Fruit fly (Drosophila melanogaster) whole organism, adult: ENCODE data around the gene ATPsynGL.

Experiments used
- CG11617 ChIP-seq: fragments of 200-800 bp; sonication (Bioruptor generic); optimal IDR thresholded peaks from 2 replicates; lab custom pipeline; 2017; ENCODE audit warnings: mild to moderate bottlenecking, missing biosample characterization, missing genetic modification reagents, missing genetic modification characterization
- CG12768 ChIP-seq: fragments of 200-800 bp; sonication (Bioruptor generic); optimal IDR thresholded peaks from 2 replicates; lab custom pipeline; 2017; ENCODE audit warnings: missing biosample characterization, missing genetic modification characterization, mild to moderate bottlenecking, moderate library complexity, missing genetic modification reagents
- CG14711 ChIP-seq: fragments of 200-800 bp; sonication (Bioruptor generic); optimal IDR thresholded peaks from 2 replicates; lab custom pipeline; 2018; ENCODE audit warnings: missing biosample characterization, mild to moderate bottlenecking, missing genetic modification characterization, moderate library complexity
- CG1620 ChIP-seq: fragments of 200-800 bp; sonication (Bioruptor generic); optimal IDR thresholded peaks from 2 replicates; lab custom pipeline; 2016; ENCODE audit warnings: missing biosample characterization, missing genetic modification characterization
- CG33017 ChIP-seq: fragments of 200-800 bp; sonication (Bioruptor generic); optimal IDR thresholded peaks from 2 replicates; lab custom pipeline; 2018; ENCODE audit warnings: missing biosample characterization, mild to moderate bottlenecking, missing genetic modification characterization, moderate library complexity
- CG5204 ChIP-seq: fragments of 200-800 bp; sonication (Bioruptor generic); optimal IDR thresholded peaks from 2 replicates; lab custom pipeline; 2016; ENCODE audit warnings: missing biosample characterization, missing genetic modification characterization
- CG7045 ChIP-seq: fragments of 200-800 bp; sonication (Bioruptor generic); optimal IDR thresholded peaks from 2 replicates; lab custom pipeline; 2017; ENCODE audit warnings: missing biosample characterization, mild to moderate bottlenecking, missing genetic modification characterization
- CG7101 ChIP-seq: fragments of 200-800 bp; sonication (Bioruptor generic); optimal IDR thresholded peaks from 2 replicates; lab custom pipeline; 2018; ENCODE audit warnings: missing biosample characterization, mild to moderate bottlenecking, missing genetic modification characterization, moderate library complexity
- Clk ChIP-seq: fragments of 200-800 bp; sonication (Bioruptor generic); optimal IDR thresholded peaks from 2 replicates; lab custom pipeline; 2017; ENCODE audit warnings: missing biosample characterization, missing genetic modification characterization
- Crg-1 ChIP-seq: fragments of 200-800 bp; sonication (Bioruptor generic); optimal IDR thresholded peaks from 2 replicates; lab custom pipeline; 2016; ENCODE audit warnings: missing biosample characterization, missing genetic modification characterization
- Hr96 ChIP-seq: fragments of 200-800 bp; sonication (Bioruptor generic); optimal IDR thresholded peaks from 2 replicates; lab custom pipeline; 2016; ENCODE audit warnings: missing biosample characterization, missing genetic modification characterization
- Mnt ChIP-seq: fragments of 200-800 bp; sonication (Bioruptor generic); optimal IDR thresholded peaks from 2 replicates; lab custom pipeline; 2016; ENCODE audit warnings: missing biosample characterization, mild to moderate bottlenecking, missing genetic modification characterization
- bab1 ChIP-seq: fragments of 200-800 bp; sonication (Bioruptor generic); optimal IDR thresholded peaks from 3 replicates; lab custom pipeline; 2019; ENCODE audit warnings: missing biosample characterization, mild to moderate bottlenecking, missing genetic modification characterization, moderate library complexity
- cic ChIP-seq: fragments of 200-800 bp; sonication (Bioruptor generic); optimal IDR thresholded peaks from 2 replicates; lab custom pipeline; 2017; ENCODE audit warnings: missing biosample characterization, mild to moderate bottlenecking, missing genetic modification characterization, moderate library complexity
- cnc ChIP-seq, 2 experiments: fragments of >200 bp; optimal IDR thresholded peaks; 2 replicates each; lab custom pipeline; 2017
- kay ChIP-seq: fragments of 200-800 bp; sonication (Bioruptor generic); peaks from one replicate; lab custom pipeline; 2016; ENCODE audit warnings: missing biosample characterization, missing genetic modification characterization, borderline replicate concordance
- ovo ChIP-seq: fragments of 200-800 bp; sonication (Bioruptor generic); optimal IDR thresholded peaks from 2 replicates; lab custom pipeline; 2016; ENCODE audit warnings: missing biosample characterization, missing genetic modification characterization
- pad ChIP-seq: fragments of 200-800 bp; sonication (Bioruptor generic); optimal IDR thresholded peaks from 3 replicates; lab custom pipeline; 2017; ENCODE audit warnings: missing biosample characterization, missing genetic modification characterization, mild to moderate bottlenecking, moderate library complexity, missing genetic modification reagents
- tj ChIP-seq: fragments of 200-800 bp; sonication (Bioruptor generic); optimal IDR thresholded peaks from 3 replicates; lab custom pipeline; 2017; ENCODE audit warnings: missing biosample characterization, mild to moderate bottlenecking, missing genetic modification characterization, moderate library complexity
- toe ChIP-seq: fragments of 200-800 bp; sonication (Bioruptor generic); optimal IDR thresholded peaks from 2 replicates; lab custom pipeline; 2016; ENCODE audit warnings: missing biosample characterization, missing genetic modification characterization

ATPsynGL gene

DNA sequence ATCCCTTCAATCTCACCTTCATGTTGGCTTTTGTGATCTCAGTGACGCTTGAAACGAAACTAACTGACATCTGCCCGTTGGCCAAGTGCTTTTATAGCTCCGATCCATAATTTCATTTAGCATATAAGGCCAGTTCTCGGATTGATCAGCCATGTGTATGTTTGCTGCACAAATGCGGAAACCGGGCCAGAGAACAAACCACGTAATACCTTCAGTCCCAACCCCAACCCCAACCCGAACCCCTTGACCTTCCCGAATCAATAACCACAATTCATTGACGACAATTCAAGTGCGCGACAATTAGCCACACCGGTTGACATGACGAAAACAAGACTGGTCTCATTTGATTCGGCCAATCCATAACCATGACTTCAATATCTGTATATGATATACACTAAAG is 6.0 kb downstream of the ATPsynGL start, which contains the start of gene CG7203:
Gene CG7203 (minus strand): TSS at position 101 of the 400 bp plus-strand sequence.
- TF ChIP-seq pad (GFP tag; lab: Kevin White, UChicago) (no peak), CG5204 (no peak), kay (GFP tag; lab: Kevin White, UChicago) (no peak), CG12768 (GFP tag; lab: Kevin White, UChicago) (no peak), CG7101 (tag; lab: Kevin White, UChicago) (no peak), bab1 (GFP tag; lab: Kevin White, UChicago) (no peak), ovo (no peak), CG1620 (GFP tag; lab: Kevin White, UChicago) (no peak), CG33017 (tag; lab: Kevin White, UChicago) (no peak), toe (GFP tag; lab: Kevin White, UChicago) (no peak), CG11617 (GFP tag; lab: Kevin White, UChicago) (no peak), Clk (GFP tag; lab: Kevin White, UChicago) (no peak), Crg-1 (GFP tag; lab: Kevin White, UChicago) (no peak), Hr96 (GFP tag; lab: Kevin White, UChicago) (no peak), cic (no peak), Mnt (GFP tag; lab: Kevin White, UChicago) (no peak)

DNA sequence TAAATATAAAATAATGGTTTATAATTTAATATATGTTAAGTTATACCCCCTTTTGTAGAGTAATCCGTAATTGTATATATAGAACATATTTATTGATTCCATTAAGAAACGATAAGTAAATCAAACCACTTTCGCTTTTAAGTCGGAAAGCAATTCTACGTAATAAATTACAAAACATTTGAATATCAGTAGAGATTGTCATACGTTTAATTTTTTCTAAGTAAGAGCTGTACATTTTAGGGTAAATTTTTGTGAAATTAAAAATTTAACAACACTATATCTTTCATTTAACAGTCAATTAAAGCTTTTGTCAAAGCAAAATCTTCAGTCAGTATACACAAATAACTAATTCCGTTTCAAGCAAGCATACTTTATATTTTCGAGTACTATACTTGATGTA is 6.8 kb downstream of the ATPsynGL start, which contains the start of gene CG46025:
Gene CG46025 (plus strand): TSS at position 301 of the 400 bp plus-strand sequence.
- TF ChIP-seq toe (GFP tag; lab: Kevin White, UChicago) = no peak
- no peak for TF ChIP-seq Hr96 (GFP tag; lab: Kevin White, UChicago)
- TF ChIP-seq CG7101 (tag; lab: Kevin White, UChicago) = no peak
- no peak for TF ChIP-seq CG1620 (GFP tag; lab: Kevin White, UChicago)
- TF ChIP-seq CG33017 (tag; lab: Kevin White, UChicago) = no peak
- no peak for TF ChIP-seq cic
- TF ChIP-seq tj (GFP tag; lab: Kevin White, UChicago) = no peak
- TF ChIP-seq bab1 (GFP tag; lab: Kevin White, UChicago) = no peak
- TF ChIP-seq cnc (optimal IDR thresholded peaks at IDR 0.05; lab: Kevin White, UChicago) = no peak
- no peak for TF ChIP-seq Clk (GFP tag; lab: Kevin White, UChicago)
- no peak for TF ChIP-seq CG7045 (GFP tag; lab: Kevin White, UChicago)
- no peak for TF ChIP-seq kay (GFP tag; lab: Kevin White, UChicago)
- TF ChIP-seq CG5204 = no peak
- TF ChIP-seq CG14711 (tag; lab: Kevin White, UChicago) = no peak

DNA sequence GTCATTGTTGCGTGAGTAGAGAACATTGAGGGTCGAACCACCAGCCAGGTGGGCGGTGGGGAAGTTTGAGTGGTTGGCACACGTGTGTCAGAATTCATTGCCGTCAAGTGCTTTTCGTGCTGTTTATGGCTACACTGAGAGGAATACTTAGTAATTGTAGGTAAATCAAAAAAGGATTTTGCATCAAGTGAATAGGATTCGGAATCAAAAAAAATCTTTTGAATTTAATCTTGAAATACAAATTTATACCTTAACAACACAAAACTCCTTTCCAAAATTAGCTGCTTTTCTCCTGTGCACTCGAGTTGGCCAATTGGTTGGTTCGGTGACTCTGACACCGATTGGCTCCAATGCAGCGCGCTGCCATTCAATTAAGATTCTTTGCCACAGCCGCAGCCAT is 7.5 kb downstream of the ATPsynGL start:
- TF ChIP-seq CG1620 (GFP tag; lab: Kevin White, UChicago) (no peak), Clk (GFP tag; lab: Kevin White, UChicago) (no peak), CG5204 (no peak), CG12768 (GFP tag; lab: Kevin White, UChicago) (no peak), Hr96 (GFP tag; lab: Kevin White, UChicago) (no peak), CG7101 (tag; lab: Kevin White, UChicago) (no peak), CG33017 (tag; lab: Kevin White, UChicago) (no peak), pad (GFP tag; lab: Kevin White, UChicago) (no peak)

DNA sequence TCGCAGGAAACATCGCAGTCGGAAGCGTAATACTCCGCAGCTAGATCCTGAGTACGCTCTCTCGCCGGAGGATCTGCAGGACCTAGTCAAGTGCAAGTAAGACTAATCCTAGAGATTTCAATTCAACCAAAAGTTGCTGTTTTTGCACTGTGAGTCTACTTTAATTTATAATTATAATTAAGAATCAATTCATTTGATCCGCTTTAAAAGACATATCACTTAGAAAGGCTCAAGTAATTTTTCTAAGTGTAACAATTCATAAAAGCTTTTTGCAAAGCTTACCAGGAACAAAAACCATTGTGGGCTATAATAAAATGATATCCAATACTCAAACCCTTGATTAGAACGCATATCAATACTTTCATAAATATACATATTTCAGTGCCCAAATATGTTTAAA is 9.8 kb downstream of the ATPsynGL start:
- TF ChIP-seq CG33017 (tag; lab: Kevin White, UChicago) (no peak), toe (GFP tag; lab: Kevin White, UChicago) (no peak), kay (GFP tag; lab: Kevin White, UChicago) (no peak)

DNA sequence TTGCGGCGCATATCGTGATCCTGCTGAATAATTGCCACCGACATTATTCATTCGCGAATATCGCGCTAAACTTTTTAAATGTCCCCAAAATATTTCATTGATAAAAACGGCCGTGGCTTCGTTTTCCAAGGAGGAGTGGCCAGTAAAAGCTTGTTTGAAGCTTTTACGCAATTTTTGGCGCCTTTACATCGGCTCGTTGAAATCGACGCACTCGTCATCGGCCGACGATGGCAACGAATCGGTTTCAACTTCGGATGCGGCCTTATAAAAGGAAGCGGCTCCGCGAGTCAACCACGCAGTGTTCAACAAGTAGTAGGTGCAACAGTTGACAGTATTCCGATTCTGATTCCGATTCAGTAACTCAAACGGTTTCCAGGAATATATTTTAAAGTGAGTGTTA is 20.3 kb downstream of the ATPsynGL start, which contains the start of gene CG7191:
Gene CG7191 (plus strand): TSS at position 301 of the 400 bp plus-strand sequence.
- TF ChIP-seq pad (GFP tag; lab: Kevin White, UChicago) (no peak), CG1620 (GFP tag; lab: Kevin White, UChicago) (no peak), Crg-1 (GFP tag; lab: Kevin White, UChicago) (no peak), CG33017 (tag; lab: Kevin White, UChicago) (no peak), cic (no peak), Hr96 (GFP tag; lab: Kevin White, UChicago) (no peak), Clk (GFP tag; lab: Kevin White, UChicago) (no peak), tj (GFP tag; lab: Kevin White, UChicago) (no peak), CG7045 (GFP tag; lab: Kevin White, UChicago) (no peak), toe (GFP tag; lab: Kevin White, UChicago) (no peak), CG5204 (no peak), bab1 (GFP tag; lab: Kevin White, UChicago) (no peak), CG7101 (tag; lab: Kevin White, UChicago) (no peak), CG11617 (GFP tag; lab: Kevin White, UChicago) (no peak), CG14711 (tag; lab: Kevin White, UChicago) (no peak), Mnt (GFP tag; lab: Kevin White, UChicago) (no peak), CG12768 (GFP tag; lab: Kevin White, UChicago) (no peak), kay (GFP tag; lab: Kevin White, UChicago) (no peak), ovo (no peak), cnc (optimal IDR thresholded peaks at IDR 0.05; lab: Kevin White, UChicago) (no peak)

DNA sequence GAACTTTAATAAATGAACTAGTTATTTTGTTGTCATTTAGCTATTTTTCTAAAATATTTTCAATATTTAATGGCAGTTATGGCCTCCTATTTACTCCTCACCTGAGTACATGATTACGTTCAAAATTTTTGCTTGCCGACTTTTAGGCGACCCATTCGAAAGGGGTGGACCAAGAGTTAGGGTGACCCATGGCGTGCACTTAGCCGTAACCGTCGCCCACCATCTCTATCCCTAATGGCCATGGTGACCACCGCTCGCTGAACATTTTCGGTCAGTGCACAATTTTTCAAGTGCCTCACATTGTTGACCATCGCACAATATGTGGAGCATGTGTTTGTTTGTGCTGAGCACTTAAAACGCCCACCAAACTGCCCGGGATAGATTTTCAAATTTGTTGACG is 24.8 kb downstream of the ATPsynGL start:
- TF ChIP-seq ovo (no peak), Mnt (GFP tag; lab: Kevin White, UChicago) (no peak), CG5204 (no peak), Crg-1 (GFP tag; lab: Kevin White, UChicago) (no peak), toe (GFP tag; lab: Kevin White, UChicago) (no peak), cic (no peak), CG7045 (GFP tag; lab: Kevin White, UChicago) (no peak), kay (GFP tag; lab: Kevin White, UChicago) (no peak), bab1 (GFP tag; lab: Kevin White, UChicago) (no peak), CG33017 (tag; lab: Kevin White, UChicago) (no peak), CG1620 (GFP tag; lab: Kevin White, UChicago) (no peak), CG7101 (tag; lab: Kevin White, UChicago) (no peak), cnc (optimal IDR thresholded peaks at IDR 0.05; lab: Kevin White, UChicago) (no peak), CG14711 (tag; lab: Kevin White, UChicago) (no peak), tj (GFP tag; lab: Kevin White, UChicago) (no peak), Clk (GFP tag; lab: Kevin White, UChicago) (no peak)
